Fruit fly (Drosophila melanogaster): Measurements from ENCODE around the gene Rsph9.

Rsph9 gene

DNA sequence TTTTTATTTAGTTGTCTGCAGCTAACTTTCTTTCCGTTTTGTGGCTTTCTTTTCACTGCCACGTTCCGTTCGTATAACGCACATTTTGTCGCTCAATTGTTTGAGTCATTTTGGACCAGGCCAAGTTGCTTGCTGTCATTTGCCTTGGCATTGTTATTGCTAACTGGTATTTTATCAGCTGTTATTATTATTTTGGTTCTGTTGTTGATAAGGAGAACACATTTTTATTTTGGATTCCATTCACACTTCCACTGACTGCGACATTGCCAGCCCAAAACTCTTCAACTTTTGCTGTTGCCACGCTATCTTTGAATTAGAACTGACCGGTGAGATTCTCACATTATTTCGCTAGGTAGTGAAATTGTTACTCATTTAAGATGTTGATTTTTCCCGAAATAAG lies 21.7 kb downstream of the Rsph9 start:
- TF ChIP-seq Gsc (GFP tag; IDR thresholded peaks at IDR 0.05) (no peak), CG18599 (GFP tag; optimal IDR thresholded peaks at IDR 0.05) (peak; percentile 6), dan (GFP tag; IDR thresholded peaks at IDR 0.05) (no peak), Med (GFP tag) (peak; percentile 80), mirr (GFP tag; optimal IDR thresholded peaks at IDR 0.05) (peak; percentile 59), sr (GFP tag; IDR thresholded peaks at IDR 0.05) (no peak), CG10565 (GFP tag; optimal IDR thresholded peaks at IDR 0.05) (no peak), exex (tag; optimal IDR thresholded peaks at IDR 0.05) (peak; percentile 55), Awh (GFP tag; IDR thresholded peaks at IDR 0.05) (no peak), CG14441 (GFP tag; IDR thresholded peaks at IDR 0.05) (0 out of 2 replicates have a peak, but pooled peaks have one; percentile 23), Pdp1 (GFP tag; optimal IDR thresholded peaks at IDR 0.05) (no peak), sd (tag; optimal IDR thresholded peaks at IDR 0.05) (peak; percentile 96), CG6175 (GFP tag; IDR thresholded peaks at IDR 0.05) (no peak), CG31224 (GFP tag; IDR thresholded peaks at IDR 0.05) (peak; percentile 20; the same call in 1 of the 2 replicates), CG10543 (GFP tag; optimal IDR thresholded peaks at IDR 0.05) (no peak), Hmr (GFP tag; optimal IDR thresholded peaks at IDR 0.05) (peak; percentile 28), chif (GFP tag; optimal IDR thresholded peaks at IDR 0.05) (no peak), CG17385 (GFP tag; optimal IDR thresholded peaks at IDR 0.05) (no peak)

DNA sequence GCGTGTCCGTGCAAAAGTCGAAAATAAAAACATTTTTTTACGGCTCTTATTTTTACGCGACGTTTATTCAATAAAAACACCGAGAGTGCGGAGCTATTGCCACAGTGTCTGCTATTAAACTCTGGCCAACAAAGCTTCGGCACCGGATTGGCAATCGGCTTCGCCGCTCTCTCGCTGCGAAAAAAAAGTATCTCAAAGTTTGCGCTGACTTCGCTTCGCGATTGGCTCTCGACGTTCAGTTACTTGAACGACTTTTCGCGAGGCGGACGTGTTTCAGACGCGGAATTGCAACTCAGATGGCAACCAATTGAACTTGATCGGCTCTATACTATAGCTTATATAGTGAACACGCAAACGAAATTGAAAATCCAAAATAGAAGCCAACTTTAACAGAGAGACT lies 23.3 kb downstream of the Rsph9 start:
- TF ChIP-seq Bgb (GFP tag; IDR thresholded peaks at IDR 0.05; ENCODE audit: partially characterized antibody) (peak; percentile 55; the same call in 1 of the 2 replicates), CG8290 (GFP tag; optimal IDR thresholded peaks at IDR 0.05) (no peak), CG8290 (tag; optimal IDR thresholded peaks at IDR 0.05) (peak in 1 of 2 experiments; percentile 45), CG15514 (GFP tag; optimal IDR thresholded peaks at IDR 0.05) (peak; percentile 29), CG14014 (GFP tag; IDR thresholded peaks at IDR 0.05) (peak; percentile 28; the same call in 1 of the 2 replicates), lab (GFP tag; optimal IDR thresholded peaks at IDR 0.05) (peak; percentile 38), nau (GFP tag; optimal IDR thresholded peaks at IDR 0.05) (no peak), mam (GFP tag; optimal IDR thresholded peaks at IDR 0.05) (no peak), unpg (GFP tag; optimal IDR thresholded peaks at IDR 0.05) (no peak), CG15011 (GFP tag; optimal IDR thresholded peaks at IDR 0.05) (no peak), HmgZ (tag; optimal IDR thresholded peaks at IDR 0.05) (peak; percentile 33), Meics (GFP tag; optimal IDR thresholded peaks at IDR 0.05) (peak; percentile 17), Deaf1 (tag; optimal IDR thresholded peaks at IDR 0.05) (peak; percentile 93), Dref (GFP tag; IDR thresholded peaks at IDR 0.05) (no peak), tx (GFP tag; optimal IDR thresholded peaks at IDR 0.05) (no peak), aop (GFP tag; IDR thresholded peaks at IDR 0.05) (no peak), chinmo (GFP tag; IDR thresholded peaks at IDR 0.05; ENCODE audit: partially characterized antibody) (peak; percentile 92; the same call in 3 of the 4 replicates), Neu2 (GFP tag; optimal IDR thresholded peaks at IDR 0.05; ENCODE audit: borderline replicate concordance) (no peak), mirr (GFP tag; optimal IDR thresholded peaks at IDR 0.05) (peak; percentile 54), Jarid2 (GFP tag; optimal IDR thresholded peaks at IDR 0.05) (peak; percentile 82), CoRest (tag; optimal IDR thresholded peaks at IDR 0.05) (no peak), dpn (GFP tag; optimal IDR thresholded peaks at IDR 0.05) (no peak), CG13424 (tag; optimal IDR thresholded peaks at IDR 0.05) (no peak), caup (GFP tag; optimal IDR thresholded peaks at IDR 0.05; ENCODE audit: severe bottlenecking) (peak; percentile 10), CG8765 (GFP tag; IDR thresholded peaks at IDR 0.05) (no peak), CG7928 (GFP tag; optimal IDR thresholded peaks at IDR 0.05) (no peak), CG17912 (GFP tag; optimal IDR thresholded peaks at IDR 0.05) (no peak), BtbVII (GFP tag; optimal IDR thresholded peaks at IDR 0.05) (peak; percentile 11), Atf6 (GFP tag; IDR thresholded peaks at IDR 0.05) (peak; percentile 32; the same call in 1 of the 2 replicates), CG2199 (GFP tag; IDR thresholded peaks at IDR 0.05) (no peak), Atf-2 (GFP tag; optimal IDR thresholded peaks at IDR 0.05) (no peak), CG34422 (GFP tag; IDR thresholded peaks at IDR 0.05) (peak; percentile 34; the same call in 1 of the 3 replicates), HLHmδ (GFP tag; optimal IDR thresholded peaks at IDR 0.05) (no peak)
